Worm (Caenorhabditis elegans) whole organism, early embryonic: ENCODE results near the gene F11C7.7.

ENCODE experiments used
- B0310.2 ChIP-seq: sonication (generic microtip); optimal IDR thresholded peaks from 2 replicates; lab custom pipeline; 2016; ENCODE audit warnings: mild to moderate bottlenecking, missing genetic modification characterization, missing compliant biosample characterization
- aly-1 ChIP-seq: sonication (generic microtip); optimal IDR thresholded peaks from 2 replicates; lab custom pipeline; 2016; ENCODE audit warnings: missing genetic modification characterization, missing compliant biosample characterization
- ama-1 ChIP-seq: fragments of 150-350 bp; optimal IDR thresholded peaks from 2 replicates; lab custom pipeline; 2014
- flt-1 ChIP-seq: fragments of 200-800 bp; sonication (Bioruptor generic); IDR thresholded peaks from 2 replicates; pipeline ENCODE4 v1.3.6; 2022; ENCODE audit warnings: missing genetic modification characterization, missing compliant biosample characterization
- hnd-1 ChIP-seq: sonication (generic microtip); optimal IDR thresholded peaks from 2 replicates; lab custom pipeline; 2016; ENCODE audit warnings: missing genetic modification characterization, missing compliant biosample characterization
- scrt-1 ChIP-seq: fragments of 200-800 bp; sonication (Bioruptor generic); IDR thresholded peaks from 2 replicates; pipeline ENCODE4 v1.3.6; 2022; ENCODE audit warnings: missing genetic modification characterization, missing compliant biosample characterization
- tbx-37 ChIP-seq: fragments of 200-800 bp; sonication (Bioruptor generic); conservative IDR thresholded peaks from 2 replicates; pipeline ENCODE4 v1.3.6; 2022; ENCODE audit warnings: missing genetic modification reagents, missing genetic modification characterization, missing compliant biosample characterization

DNA sequence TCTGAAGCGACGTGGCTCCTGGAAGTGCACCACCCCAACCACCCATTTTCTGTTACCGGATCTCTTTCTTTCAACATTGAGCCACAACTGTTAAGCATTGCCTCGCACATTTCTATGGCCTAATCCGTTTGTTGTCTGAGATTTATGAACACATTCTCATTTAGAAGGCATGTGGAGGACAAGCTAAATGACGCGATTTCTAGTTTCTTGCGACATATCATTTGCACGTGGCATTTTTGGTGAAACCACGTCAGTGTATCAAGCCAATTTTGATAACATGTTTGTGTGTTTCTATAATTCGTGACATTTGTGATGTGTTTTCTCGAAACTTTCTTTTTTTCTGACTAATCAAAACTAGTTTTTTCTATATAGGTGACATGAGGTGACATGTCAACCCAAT is 41.6 kb upstream of the F11C7.7 start:
- TF ChIP-seq ama-1 (lab: Kevin White, UChicago) (no peak), tbx-37 (GFP tag; lab: Robert Waterston, UW) (no peak), flt-1 (GFP tag; lab: Robert Waterston, UW) (no peak), B0310.2 (tag; lab: Kevin White, UChicago) (no peak), scrt-1 (GFP tag; lab: Robert Waterston, UW) (no peak), aly-1 (tag; lab: Kevin White, UChicago) (no peak), hnd-1 (tag; lab: Kevin White, UChicago) (no peak)
